Fruit fly (Drosophila melanogaster): ENCODE measurements around the gene pnt.

Gene pnt

DNA sequence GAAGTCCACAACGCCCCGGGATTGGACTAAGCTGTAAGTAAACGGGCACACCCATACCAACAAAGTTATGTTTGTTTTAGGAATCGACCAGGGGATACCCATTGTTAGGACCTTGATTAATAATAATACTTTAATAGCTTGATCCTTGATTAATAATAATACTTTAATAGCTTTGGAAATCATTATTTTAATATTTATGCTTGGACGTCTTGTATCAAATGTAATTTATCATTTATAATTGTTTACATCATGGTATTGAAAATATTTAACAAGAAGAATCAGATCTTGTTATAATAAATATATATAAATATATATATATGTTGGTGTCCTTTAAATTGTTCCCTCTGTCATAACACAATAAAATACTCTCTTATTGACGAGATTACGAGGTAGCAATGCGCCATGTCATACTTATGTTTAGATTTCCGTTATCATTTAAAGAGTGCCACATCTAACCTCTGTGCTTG is 11.0 kb upstream of the pnt start (continued):
- no peak for TF ChIP-seq Dfd (GFP tag; optimal IDR thresholded peaks at IDR 0.05)

dm6 chr3R:23355829-23356738 is 10.1 kb upstream of the pnt start, which contains the start of the genes ATPsynCF6 and Sec13:
ATPsynCF6 (minus strand) TSS chr3R:23356064.
Sec13 (plus strand) TSS chr3R:23356278.
- TF ChIP-seq Jra (GFP tag; optimal IDR thresholded peaks at IDR 0.05) (no peak), Dfd (GFP tag; optimal IDR thresholded peaks at IDR 0.05) (no peak), Hr78 (GFP tag; optimal IDR thresholded peaks at IDR 0.05) (no peak), CG32264 (GFP tag; optimal IDR thresholded peaks at IDR 0.05) (no peak), h (GFP tag; optimal IDR thresholded peaks at IDR 0.05) (peak; percentile 48), fru (GFP tag; optimal IDR thresholded peaks at IDR 0.05) (peak; percentile 25), Rel (GFP tag; optimal IDR thresholded peaks at IDR 0.05) (no peak), Rel (tag; optimal IDR thresholded peaks at IDR 0.05) (no peak), Hnf4 (GFP tag; optimal IDR thresholded peaks at IDR 0.05) (no peak), ey (GFP tag; optimal IDR thresholded peaks at IDR 0.05) (peak; percentile 14), dl (GFP tag; optimal IDR thresholded peaks at IDR 0.05; ENCODE audit: insufficient read depth in 1 of 2, partially characterized antibody in 2 of 2) (no peak), OdsH (GFP tag; optimal IDR thresholded peaks at IDR 0.05) (no peak), Vsx2 (GFP tag; optimal IDR thresholded peaks at IDR 0.05; ENCODE audit: partially characterized antibody) (no peak), psq (GFP tag; optimal IDR thresholded peaks at IDR 0.05) (no peak), rgr (GFP tag; optimal IDR thresholded peaks at IDR 0.05) (peak; percentile 52), Dif (GFP tag; optimal IDR thresholded peaks at IDR 0.05; ENCODE audit: partially characterized antibody) (no peak), Hr83 (GFP tag; optimal IDR thresholded peaks at IDR 0.05; ENCODE audit: poor library complexity, severe bottlenecking) (peak; percentile 53), N (GFP tag; optimal IDR thresholded peaks at IDR 0.05) (no peak), CrebA (GFP tag; optimal IDR thresholded peaks at IDR 0.05; ENCODE audit: borderline replicate concordance) (no peak), Sp1 (GFP tag; optimal IDR thresholded peaks at IDR 0.05) (peak; percentile 44), dsf (GFP tag; optimal IDR thresholded peaks at IDR 0.05; ENCODE audit: borderline replicate concordance) (no peak), brk (GFP tag; optimal IDR thresholded peaks at IDR 0.05) (no peak), tai (GFP tag; optimal IDR thresholded peaks at IDR 0.05) (no peak), sage (GFP tag; optimal IDR thresholded peaks at IDR 0.05) (peak; percentile 68), Myc (optimal IDR thresholded peaks at IDR 0.05) (peak; percentile 36), CG9705 (GFP tag; optimal IDR thresholded peaks at IDR 0.05) (peak; percentile 53), usp (GFP tag; optimal IDR thresholded peaks at IDR 0.05) (no peak), sv (GFP tag; optimal IDR thresholded peaks at IDR 0.05) (no peak), HLH106 (tag; optimal IDR thresholded peaks at IDR 0.05) (peak; percentile 57), woc (GFP tag; optimal IDR thresholded peaks at IDR 0.05) (peak; percentile 58), foxo (GFP tag; optimal IDR thresholded peaks at IDR 0.05) (peak in 1 of 2 experiments; percentile 77), br (GFP tag; optimal IDR thresholded peaks at IDR 0.05) (no peak), lola (GFP tag; optimal IDR thresholded peaks at IDR 0.05) (no peak), dmrt93B (GFP tag; optimal IDR thresholded peaks at IDR 0.05) (no peak), Abd-B (GFP tag; optimal IDR thresholded peaks at IDR 0.05) (no peak), Mio (GFP tag; optimal IDR thresholded peaks at IDR 0.05) (no peak), pan (optimal IDR thresholded peaks at IDR 0.05) (no peak), GATAd (GFP tag; optimal IDR thresholded peaks at IDR 0.05) (no peak), jim (GFP tag; optimal IDR thresholded peaks at IDR 0.05) (no peak)
